Worm (Caenorhabditis elegans): ENCODE results near the gene F46B6.2.

The F46B6.2 gene

ce11 chrV:9786721-9787131, 14.6 kb downstream of the F46B6.2 start, which contains the start of gene F46B6.6:
TSS of gene F46B6.6 (minus strand) at chrV:9786868.
- TF ChIP-seq unc-62 (GFP tag; optimal IDR thresholded peaks at IDR 0.05), result no peak

ce11 chrV:9789657-9790261, 17.7 kb downstream of the F46B6.2 start, which contains the start of gene ztf-7:
TSS of gene ztf-7 (minus strand) at chrV:9789707.
- TF ChIP-seq unc-62 (GFP tag; optimal IDR thresholded peaks at IDR 0.05), result no peak

- TF ChIP-seq unc-62 (GFP tag; optimal IDR thresholded peaks at IDR 0.05), result no peak
These were observed 19.2 kb downstream of the F46B6.2 start, which contains the start of gene lipl-2 for ce11 chrV:9791332-9791731. TSS of gene lipl-2 (plus strand) at chrV:9791567.

ce11 chrV:9794997-9795396, 22.9 kb downstream of the F46B6.2 start:
- no peak for TF ChIP-seq unc-62 (GFP tag; optimal IDR thresholded peaks at IDR 0.05)

- no peak for TF ChIP-seq unc-62 (GFP tag; optimal IDR thresholded peaks at IDR 0.05)
These were observed 23.9 kb downstream of the F46B6.2 start for ce11 chrV:9796002-9796401.

ce11 chrV:9796562-9796961, 24.5 kb downstream of the F46B6.2 start, which contains the start of gene F46B6.9:
TSS of gene F46B6.9 (plus strand) at chrV:9796862.
- TF ChIP-seq unc-62 (GFP tag; optimal IDR thresholded peaks at IDR 0.05), result no peak

ce11 chrV:9798212-9798611, 26.1 kb downstream of the F46B6.2 start:
- TF ChIP-seq unc-62 (GFP tag; optimal IDR thresholded peaks at IDR 0.05), result no peak

ce11 chrV:9799076-9799475, 27.0 kb downstream of the F46B6.2 start, which contains the start of gene F46B6.13:
TSS of gene F46B6.13 (minus strand) at chrV:9799176.
- TF ChIP-seq unc-62 (GFP tag; optimal IDR thresholded peaks at IDR 0.05), result no peak

- no peak for TF ChIP-seq unc-62 (GFP tag; optimal IDR thresholded peaks at IDR 0.05)
These were observed 29.9 kb downstream of the F46B6.2 start, which contains the start of gene F46B6.10 for ce11 chrV:9801965-9802364. TSS of gene F46B6.10 (minus strand) at chrV:9802065.

- no peak for TF ChIP-seq unc-62 (GFP tag; optimal IDR thresholded peaks at IDR 0.05)
These were observed 31.1 kb downstream of the F46B6.2 start, which contains the start of gene sru-39 for ce11 chrV:9803176-9803575. TSS of gene sru-39 (plus strand) at chrV:9803476.

- no peak for TF ChIP-seq unc-62 (GFP tag; optimal IDR thresholded peaks at IDR 0.05)
These were observed 33.1 kb downstream of the F46B6.2 start, which contains the start of gene sru-37 for ce11 chrV:9805161-9805560. TSS of gene sru-37 (plus strand) at chrV:9805461.

ce11 chrV:9811154-9811553, 39.1 kb downstream of the F46B6.2 start, which contains the start of gene sru-29:
TSS of gene sru-29 (plus strand) at chrV:9811454.
- no peak for TF ChIP-seq unc-62 (GFP tag; optimal IDR thresholded peaks at IDR 0.05)

- TF ChIP-seq unc-62 (GFP tag; optimal IDR thresholded peaks at IDR 0.05), result no peak
These were observed 40.1 kb downstream of the F46B6.2 start for ce11 chrV:9812216-9812615.

ce11 chrV:9813527-9813926, 41.4 kb downstream of the F46B6.2 start, which contains the start of gene sru-30:
TSS of gene sru-30 (plus strand) at chrV:9813827.
- TF ChIP-seq unc-62 (GFP tag; optimal IDR thresholded peaks at IDR 0.05), result no peak

- TF ChIP-seq unc-62 (GFP tag; optimal IDR thresholded peaks at IDR 0.05), result no peak
These were observed 44.3 kb downstream of the F46B6.2 start, which contains the start of gene sru-31 for ce11 chrV:9816390-9816789. TSS of gene sru-31 (plus strand) at chrV:9816690.

ce11 chrV:9821724-9822123, 49.6 kb downstream of the F46B6.2 start, which contains the start of gene str-193:
TSS of gene str-193 (minus strand) at chrV:9821824.
- no peak for TF ChIP-seq unc-62 (GFP tag; optimal IDR thresholded peaks at IDR 0.05)

- no peak for TF ChIP-seq unc-62 (GFP tag; optimal IDR thresholded peaks at IDR 0.05)
These were observed 52.1 kb downstream of the F46B6.2 start, which contains the start of gene str-2 for ce11 chrV:9824149-9824548. TSS of gene str-2 (minus strand) at chrV:9824249.
